Worm (Caenorhabditis elegans) whole organism, late embryonic: Measurements from ENCODE around the gene nuo-4.

Source experiments
- C08G9.2 ChIP-seq: sonication (generic microtip); optimal IDR thresholded peaks from 2 replicates; lab custom pipeline; 2016; ENCODE audit warnings: mild to moderate bottlenecking, missing genetic modification characterization, moderate library complexity, missing compliant biosample characterization
- C38D4.7 ChIP-seq: fragments of 200-800 bp; sonication (Bioruptor generic); optimal IDR thresholded peaks from 2 replicates; lab custom pipeline; 2018; ENCODE audit warnings: mild to moderate bottlenecking, missing genetic modification characterization, moderate library complexity, missing compliant biosample characterization
- K09A11.1 ChIP-seq: sonication (generic microtip); optimal IDR thresholded peaks from 2 replicates; lab custom pipeline; 2017; ENCODE audit warnings: antibody characterized with exemption, mild to moderate bottlenecking, missing genetic modification characterization, missing compliant biosample characterization; ENCODE audit not compliant: insufficient read depth
- Y22D7AL.16 ChIP-seq: sonication (generic microtip); optimal IDR thresholded peaks from 2 replicates; lab custom pipeline; 2016; ENCODE audit warnings: missing genetic modification characterization, missing compliant biosample characterization
- ahr-1 ChIP-seq: sonication (generic microtip); optimal IDR thresholded peaks from 2 replicates; lab custom pipeline; 2016; ENCODE audit warnings: missing genetic modification characterization, missing compliant biosample characterization
- ceh-14 ChIP-seq: sonication (generic microtip); optimal IDR thresholded peaks from 2 replicates; lab custom pipeline; 2016; ENCODE audit warnings: missing genotype, missing genetic modification characterization, missing compliant biosample characterization
- ceh-18 ChIP-seq: sonication (generic microtip); optimal IDR thresholded peaks from 2 replicates; lab custom pipeline; 2016; ENCODE audit warnings: missing genetic modification characterization, missing compliant biosample characterization
- ceh-19 ChIP-seq: fragments of 200-800 bp; sonication (Bioruptor generic); optimal IDR thresholded peaks from 2 replicates; lab custom pipeline; 2018; ENCODE audit warnings: mild to moderate bottlenecking, missing genetic modification characterization, missing compliant biosample characterization
- ceh-22 ChIP-seq: sonication (generic microtip); optimal IDR thresholded peaks from 2 replicates; lab custom pipeline; 2017; ENCODE audit warnings: missing biosample characterization, missing genetic modification characterization
- ceh-24 ChIP-seq: sonication (generic microtip); optimal IDR thresholded peaks from 2 replicates; lab custom pipeline; 2016; ENCODE audit warnings: mild to moderate bottlenecking, missing genetic modification characterization, missing compliant biosample characterization
- ceh-30 ChIP-seq: fragments of 150-350 bp; optimal IDR thresholded peaks from 2 replicates; lab custom pipeline; 2014; ENCODE audit warnings: missing biosample characterization, missing genetic modification characterization
- ceh-34 ChIP-seq: sonication (generic microtip); optimal IDR thresholded peaks from 2 replicates; lab custom pipeline; 2016; ENCODE audit warnings: mild to moderate bottlenecking, missing genetic modification characterization, missing compliant biosample characterization
- elt-2 ChIP-seq: sonication (generic microtip); optimal IDR thresholded peaks from 2 replicates; lab custom pipeline; 2016; ENCODE audit warnings: missing genetic modification reagents, missing genetic modification characterization, missing compliant biosample characterization
- elt-4 ChIP-seq: sonication (generic microtip); optimal IDR thresholded peaks from 2 replicates; lab custom pipeline; 2016; ENCODE audit warnings: missing genetic modification characterization, missing compliant biosample characterization
- ets-4 ChIP-seq: sonication (generic microtip); optimal IDR thresholded peaks from 2 replicates; lab custom pipeline; 2016; ENCODE audit warnings: missing genetic modification characterization, missing compliant biosample characterization
- eyg-1 ChIP-seq: sonication (generic microtip); optimal IDR thresholded peaks from 2 replicates; lab custom pipeline; 2016; ENCODE audit warnings: missing genotype, missing genetic modification characterization, missing compliant biosample characterization
- hlh-15 ChIP-seq: sonication (generic microtip); optimal IDR thresholded peaks from 2 replicates; lab custom pipeline; 2016; ENCODE audit warnings: missing genetic modification characterization, missing compliant biosample characterization
- hlh-30 ChIP-seq: sonication (generic microtip); optimal IDR thresholded peaks from 2 replicates; lab custom pipeline; 2017; ENCODE audit warnings: antibody characterized with exemption, missing genetic modification characterization, missing compliant biosample characterization; ENCODE audit not compliant: insufficient read depth
- hlh-8 ChIP-seq: sonication (generic microtip); optimal IDR thresholded peaks from 2 replicates; lab custom pipeline; 2016; ENCODE audit warnings: missing genotype, missing genetic modification characterization, missing compliant biosample characterization
- lim-6 ChIP-seq: sonication (generic microtip); optimal IDR thresholded peaks from 2 replicates; lab custom pipeline; 2016; ENCODE audit warnings: missing genetic modification characterization, missing compliant biosample characterization
- lin-11 ChIP-seq: fragments of 200-800 bp; sonication (Bioruptor generic); optimal IDR thresholded peaks from 2 replicates; lab custom pipeline; 2018; ENCODE audit warnings: mild to moderate bottlenecking, missing genetic modification characterization, missing compliant biosample characterization
- madf-2 ChIP-seq: sonication (generic microtip); optimal IDR thresholded peaks from 2 replicates; lab custom pipeline; 2017; ENCODE audit warnings: missing genetic modification characterization, missing compliant biosample characterization
- nfya-1 ChIP-seq: sonication (generic microtip); optimal IDR thresholded peaks from 2 replicates; lab custom pipeline; 2017; ENCODE audit warnings: missing genetic modification characterization, mild to moderate bottlenecking, missing compliant biosample characterization, antibody characterized with exemption, moderate library complexity
- nhr-11 ChIP-seq: fragments of 150-350 bp; optimal IDR thresholded peaks from 2 replicates; lab custom pipeline; 2014; ENCODE audit warnings: missing biosample characterization, missing genetic modification characterization
- npax-4 ChIP-seq: sonication (generic microtip); optimal IDR thresholded peaks from 2 replicates; lab custom pipeline; 2016; ENCODE audit warnings: missing genetic modification characterization, missing compliant biosample characterization
- pat-9 ChIP-seq: fragments of 200-800 bp; sonication (Bioruptor generic); optimal IDR thresholded peaks from 2 replicates; lab custom pipeline; 2018; ENCODE audit warnings: mild to moderate bottlenecking, missing genetic modification characterization, moderate library complexity, missing compliant biosample characterization
- pros-1 ChIP-seq: fragments of 150-350 bp; optimal IDR thresholded peaks from 2 replicates; lab custom pipeline; 2014; ENCODE audit warnings: missing biosample characterization, missing genetic modification reagents, missing genetic modification characterization
- ref-2 ChIP-seq: sonication (generic microtip); optimal IDR thresholded peaks from 2 replicates; lab custom pipeline; 2016; ENCODE audit warnings: missing genetic modification characterization, missing compliant biosample characterization
- sox-2 ChIP-seq: fragments of 200-800 bp; sonication (Bioruptor generic); IDR thresholded peaks from 2 replicates; pipeline ENCODE4 v1.3.6; 2022; ENCODE audit warnings: missing genetic modification reagents, missing genetic modification characterization, missing compliant biosample characterization
- syd-9 ChIP-seq: sonication (generic microtip); optimal IDR thresholded peaks from 2 replicates; lab custom pipeline; 2016; ENCODE audit warnings: mild to moderate bottlenecking, missing genetic modification characterization, moderate library complexity, missing compliant biosample characterization
- tbx-2 ChIP-seq: sonication (generic microtip); optimal IDR thresholded peaks from 2 replicates; lab custom pipeline; 2016; ENCODE audit warnings: missing genetic modification characterization, missing compliant biosample characterization
- ttx-3 ChIP-seq: sonication (generic microtip); optimal IDR thresholded peaks from 2 replicates; lab custom pipeline; 2016; ENCODE audit warnings: missing genetic modification reagents, missing genetic modification characterization, missing compliant biosample characterization
- unc-42 ChIP-seq: sonication (generic microtip); optimal IDR thresholded peaks from 2 replicates; lab custom pipeline; 2016; ENCODE audit warnings: missing genotype, missing genetic modification characterization, missing compliant biosample characterization
- unc-55 ChIP-seq: sonication (generic microtip); optimal IDR thresholded peaks from 2 replicates; lab custom pipeline; 2017; ENCODE audit warnings: missing biosample characterization, missing genetic modification reagents, missing genetic modification characterization
- unc-86 ChIP-seq: sonication (generic microtip); optimal IDR thresholded peaks from 2 replicates; lab custom pipeline; 2016; ENCODE audit warnings: missing genetic modification characterization, missing compliant biosample characterization

Gene nuo-4

DNA sequence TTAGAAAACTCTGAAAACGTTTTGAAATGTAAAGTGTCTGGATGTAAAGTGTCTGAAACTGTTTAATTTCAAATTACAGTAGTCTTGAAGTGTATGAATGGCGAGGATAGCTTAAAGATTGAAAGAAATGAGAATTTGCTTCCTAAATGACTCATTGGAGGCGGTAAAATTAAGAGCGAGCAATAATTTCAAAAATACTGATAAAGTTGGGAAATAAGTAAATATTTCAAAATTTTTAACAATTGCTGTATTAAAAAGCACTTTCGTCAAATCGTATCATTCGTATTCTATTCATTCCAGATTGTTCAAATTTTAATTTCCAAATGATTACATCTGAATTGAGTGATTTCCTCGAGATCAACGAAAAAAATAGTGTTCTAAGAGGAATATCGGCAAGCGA is 34.2 kb downstream of the nuo-4 start, which contains the start of gene B0280.2:
B0280.2 (plus strand) TSS at position 301 of the 400 bp plus-strand sequence.
- TF ChIP-seq hlh-8 (tag; lab: Kevin White, UChicago) (no peak), ceh-19 (GFP tag; lab: Kevin White, UChicago) (no peak), nfya-1 (tag; lab: Kevin White, UChicago) (no peak), ceh-30 (tag; lab: Kevin White, UChicago) (no peak), ceh-22 (tag; lab: Kevin White, UChicago) (no peak), elt-2 (tag; lab: Kevin White, UChicago) (no peak), hlh-15 (tag; lab: Kevin White, UChicago) (no peak), sox-2 (GFP tag; lab: Robert Waterston, UW) (no peak), madf-2 (tag; lab: Kevin White, UChicago) (no peak), Y22D7AL.16 (tag; lab: Kevin White, UChicago) (no peak), ahr-1 (tag; lab: Kevin White, UChicago) (no peak), ttx-3 (tag; lab: Kevin White, UChicago) (no peak), syd-9 (tag; lab: Kevin White, UChicago) (no peak)

ce11 chrIII:7122860-7123259 is 35.7 kb downstream of the nuo-4 start, which contains the start of the genes B0280.9 and rpia-1:
TSS of gene B0280.9 (minus strand) at chrIII:7122895.
TSS of gene rpia-1 (plus strand) at chrIII:7123128.
- TF ChIP-seq nfya-1 (tag; lab: Kevin White, UChicago) (peak; percentile 2), sox-2 (GFP tag; lab: Robert Waterston, UW) (no peak), unc-42 (tag; lab: Kevin White, UChicago) (peak; percentile 6), C08G9.2 (tag; lab: Kevin White, UChicago) (no peak), elt-2 (tag; lab: Kevin White, UChicago) (peak; percentile 23)

DNA sequence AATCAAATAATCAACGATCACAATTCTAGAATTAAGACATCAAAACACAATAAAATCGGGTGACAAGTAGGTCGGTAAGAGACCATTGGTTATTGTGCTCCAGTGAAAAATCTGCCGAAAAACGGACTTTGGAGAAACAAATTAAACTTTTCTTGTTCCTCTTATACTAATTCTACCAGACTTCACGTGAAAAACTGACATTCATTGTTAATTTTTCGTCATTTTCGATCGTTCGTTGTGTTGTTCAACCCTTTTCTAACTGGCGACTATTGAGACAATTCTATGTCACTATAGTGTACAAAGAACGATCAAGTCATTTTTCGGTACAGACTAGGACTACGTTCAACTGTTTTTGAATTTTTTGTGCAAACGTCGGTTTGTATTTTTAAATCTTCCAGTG is 38.1 kb downstream of the nuo-4 start:
- TF ChIP-seq pat-9 (no peak), hlh-8 (tag; lab: Kevin White, UChicago) (no peak)

- TF ChIP-seq ceh-18 (tag; lab: Kevin White, UChicago) (peak; percentile 41), ceh-24 (tag; lab: Kevin White, UChicago) (no peak), unc-55 (GFP tag; lab: Kevin White, UChicago) (peak; percentile 44), sox-2 (GFP tag; lab: Robert Waterston, UW) (no peak), ref-2 (peak; percentile 27), eyg-1 (tag; lab: Kevin White, UChicago) (no peak), hlh-30 (tag; lab: Kevin White, UChicago) (peak; percentile 81), nfya-1 (tag; lab: Kevin White, UChicago) (peak; percentile 61), pros-1 (tag; lab: Kevin White, UChicago) (peak; percentile 41), nhr-11 (no peak), ceh-14 (tag; lab: Kevin White, UChicago) (peak; percentile 10), lim-6 (no peak), tbx-2 (tag; lab: Kevin White, UChicago) (peak; percentile 52), ttx-3 (tag; lab: Kevin White, UChicago) (no peak), ceh-34 (tag; lab: Kevin White, UChicago) (peak; percentile 40), ets-4 (tag; lab: Kevin White, UChicago) (no peak)
- TF ChIP-seq, all 69 proteins: peak for 9
Observed at ce11 chrIII:7116615-7117252, 41.9 kb downstream of the nuo-4 start.

- TF ChIP-seq lin-11 (tag; lab: Kevin White, UChicago) (no peak), ref-2 (no peak), tbx-2 (tag; lab: Kevin White, UChicago) (no peak), C38D4.7 (GFP tag; lab: Kevin White, UChicago) (no peak), K09A11.1 (tag; lab: Kevin White, UChicago) (no peak), hlh-15 (tag; lab: Kevin White, UChicago) (no peak), hlh-30 (tag; lab: Kevin White, UChicago) (no peak), unc-86 (no peak), npax-4 (tag; lab: Kevin White, UChicago) (no peak), elt-4 (tag; lab: Kevin White, UChicago) (no peak)
- TF ChIP-seq, all 69 proteins: peak for 0
Observed at ce11 chrIII:7114952-7115488, 43.6 kb downstream of the nuo-4 start, which contains the start of gene nhr-10. TSS of gene nhr-10 (minus strand) at chrIII:7115438.
